Fruit fly (Drosophila melanogaster) whole organism: ENCODE data around the gene Zdhhc8.

Experiments
- CG8478 ChIP-seq: fragments of >200 bp; optimal IDR thresholded peaks from 2 replicates; lab custom pipeline; 2018; ENCODE audit warnings: inconsistent platforms
- Dll ChIP-seq: fragments of >200 bp; optimal IDR thresholded peaks from 2 replicates; lab custom pipeline; 2017
- EcR ChIP-seq, 2 experiments: fragments of >200 bp; optimal IDR thresholded peaks; 2 replicates each; lab custom pipeline; 2017; ENCODE audit warnings: missing biosample characterization in 2 of 2, missing genetic modification characterization in 2 of 2, missing genetic modification reagents in 2 of 2
- pan ChIP-seq: fragments of >200 bp; optimal IDR thresholded peaks from 2 replicates; lab custom pipeline; 2017
- psq ChIP-seq: fragments of >200 bp; optimal IDR thresholded peaks from 2 replicates; lab custom pipeline; 2017

DNA sequence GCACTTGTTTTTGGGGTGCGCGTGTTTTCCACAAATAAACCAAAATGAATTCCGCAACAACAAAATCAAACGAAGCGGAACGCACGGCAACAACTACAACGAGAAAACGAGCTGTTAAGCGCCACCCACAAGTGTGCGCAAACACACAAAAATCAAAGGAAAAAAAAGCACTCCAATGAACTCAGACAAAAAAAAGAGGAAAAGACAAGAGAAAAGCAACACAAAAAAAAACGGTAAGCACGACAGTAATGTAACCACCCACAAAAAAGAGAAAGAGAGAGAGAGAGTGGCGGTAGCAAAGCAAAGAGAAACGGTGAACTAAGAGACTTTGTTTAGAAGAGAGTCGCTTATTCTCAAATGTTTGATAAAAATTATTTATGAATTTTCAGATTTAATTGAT is 50.3 kb downstream of the Zdhhc8 start:
- no peak for TF ChIP-seq psq (lab: Kevin White, UChicago)
- no peak for TF ChIP-seq Dll
- no peak for TF ChIP-seq CG8478 (lab: Kevin White, UChicago)
- TF ChIP-seq EcR (GFP tag; optimal IDR thresholded peaks at IDR 0.05; lab: Kevin White, UChicago), result no peak
- TF ChIP-seq pan (lab: Kevin White, UChicago), result no peak
